Worm (Caenorhabditis elegans): ENCODE measurements around the gene spin-3.
A peak's percentile ranks its signal among the peaks of the same experiment; 100 is the strongest.

spin-3 gene

ce11 chrX:13108664-13109063 lies 21.4 kb upstream of the spin-3 start (continued):
- TF ChIP-seq hrde-1 (tag; optimal IDR thresholded peaks at IDR 0.05; ENCODE audit: borderline replicate concordance) (no peak), Y95B8A.8 (GFP tag; IDR thresholded peaks at IDR 0.05) (no peak), nhr-120 (GFP tag; IDR thresholded peaks at IDR 0.05) (no peak), B0336.3 (GFP tag; IDR thresholded peaks at IDR 0.05) (peak; percentile 35; the same call in 1 of the 2 replicates), sea-2 (GFP tag; IDR thresholded peaks at IDR 0.05) (no peak), efl-1 (GFP tag; optimal IDR thresholded peaks at IDR 0.05) (no peak), lin-26 (GFP tag; IDR thresholded peaks at IDR 0.05) (peak; percentile 57; the same call in 1 of the 2 replicates), F37B4.10 (GFP tag; IDR thresholded peaks at IDR 0.05) (no peak), chd-7 (tag; optimal IDR thresholded peaks at IDR 0.05) (peak; percentile 66), T26A5.8 (tag; optimal IDR thresholded peaks at IDR 0.05) (no peak), mcd-1 (GFP tag; IDR thresholded peaks at IDR 0.05) (0 out of 2 replicates have a peak, but pooled peaks have one; percentile 25), unc-130 (GFP tag; optimal IDR thresholded peaks at IDR 0.05) (no peak), snpc-4 (GFP tag; optimal IDR thresholded peaks at IDR 0.05) (no peak), snpc-4 (tag; optimal IDR thresholded peaks at IDR 0.05) (no peak), mel-28 (tag; optimal IDR thresholded peaks at IDR 0.05; ENCODE audit: borderline replicate concordance) (peak; percentile 19), nhr-179 (tag; optimal IDR thresholded peaks at IDR 0.05) (no peak), snpc-1.1 (tag; optimal IDR thresholded peaks at IDR 0.05; ENCODE audit: insufficient read depth) (no peak), cebp-2 (GFP tag; IDR thresholded peaks at IDR 0.05) (0 out of 2 replicates have a peak, but pooled peaks have one; percentile 34), gei-17 (GFP tag; optimal IDR thresholded peaks at IDR 0.05) (peak; percentile 4), bed-1 (GFP tag; IDR thresholded peaks at IDR 0.05) (no peak), ztf-22 (GFP tag; optimal IDR thresholded peaks at IDR 0.05) (no peak)

ce11 chrX:13110004-13110403 lies 20.0 kb upstream of the spin-3 start:
- TF ChIP-seq nfya-2 (GFP tag; IDR thresholded peaks at IDR 0.05) (no peak), pbrm-1 (GFP tag; IDR thresholded peaks at IDR 0.05) (no peak), F33H1.4 (GFP tag; IDR thresholded peaks at IDR 0.05) (no peak), rcor-1 (GFP tag; IDR thresholded peaks at IDR 0.05) (no peak)

- TF ChIP-seq ceh-27 (GFP tag; optimal IDR thresholded peaks at IDR 0.05) (no peak), F37B4.10 (GFP tag; IDR thresholded peaks at IDR 0.05) (no peak), nfya-2 (GFP tag; IDR thresholded peaks at IDR 0.05) (no peak), mel-28 (tag; optimal IDR thresholded peaks at IDR 0.05; ENCODE audit: borderline replicate concordance) (no peak), ztf-25 (GFP tag; IDR thresholded peaks at IDR 0.05) (no peak), rpc-1 (optimal IDR thresholded peaks at IDR 0.05) (no peak), rpc-1 (tag; optimal IDR thresholded peaks at IDR 0.05) (no peak), atf-7 (tag; optimal IDR thresholded peaks at IDR 0.05) (no peak), Y53G8AR.9 (GFP tag; conservative IDR thresholded peaks at IDR 0.05) (no peak)
These were observed 17.4 kb upstream of the spin-3 start for ce11 chrX:13112664-13113063.

- no peak for TF ChIP-seq repo-1 (tag; optimal IDR thresholded peaks at IDR 0.05)
- peak; percentile 24; the same call in 1 of the 2 replicates for TF ChIP-seq K11D2.4 (GFP tag; IDR thresholded peaks at IDR 0.05)
- no peak for TF ChIP-seq nhr-80 (tag; optimal IDR thresholded peaks at IDR 0.05)
- no peak for TF ChIP-seq Y56A3A.18 (GFP tag; IDR thresholded peaks at IDR 0.05)
- TF ChIP-seq lin-40 (tag; optimal IDR thresholded peaks at IDR 0.05): peak; percentile 20
- TF ChIP-seq chd-7 (tag; optimal IDR thresholded peaks at IDR 0.05): peak; percentile 29
- TF ChIP-seq unc-62 (GFP tag; optimal IDR thresholded peaks at IDR 0.05): no peak
- no peak for TF ChIP-seq F57C9.4 (tag; optimal IDR thresholded peaks at IDR 0.05)
- no peak for TF ChIP-seq B0019.2 (GFP tag; conservative IDR thresholded peaks at IDR 0.05)
- no peak for TF ChIP-seq cebp-1 (GFP tag; IDR thresholded peaks at IDR 0.05)
- peak; percentile 27 for TF ChIP-seq cebp-1 (tag; optimal IDR thresholded peaks at IDR 0.05)
- TF ChIP-seq ztf-28 (GFP tag; IDR thresholded peaks at IDR 0.05): no peak
- TF ChIP-seq ceh-27 (GFP tag; optimal IDR thresholded peaks at IDR 0.05): no peak
- TF ChIP-seq B0336.3 (GFP tag; IDR thresholded peaks at IDR 0.05): no peak
- TF ChIP-seq lin-26 (GFP tag; IDR thresholded peaks at IDR 0.05): 0 out of 2 replicates have a peak, but pooled peaks have one; percentile 47
- no peak for TF ChIP-seq attf-6 (GFP tag; IDR thresholded peaks at IDR 0.05)
- peak; percentile 59 for TF ChIP-seq somi-1 (GFP tag; optimal IDR thresholded peaks at IDR 0.05)
- TF ChIP-seq hrde-1 (tag; optimal IDR thresholded peaks at IDR 0.05; ENCODE audit: borderline replicate concordance): no peak
These were observed 16.6 kb upstream of the spin-3 start, which contains the start of gene F17H10.2 for ce11 chrX:13113457-13113856. Gene F17H10.2 (plus strand): TSS chrX:13113772.

Data from whole organism, young adult.